Worm (Caenorhabditis elegans) whole organism, late embryonic: ENCODE results near the gene sea-1.

Source experiments
- elt-2 ChIP-seq: sonication (generic microtip); optimal IDR thresholded peaks from 2 replicates; lab custom pipeline; 2016; ENCODE audit warnings: missing genetic modification reagents, missing genetic modification characterization, missing compliant biosample characterization
- ets-4 ChIP-seq: sonication (generic microtip); optimal IDR thresholded peaks from 2 replicates; lab custom pipeline; 2016; ENCODE audit warnings: missing genetic modification characterization, missing compliant biosample characterization
- eyg-1 ChIP-seq: sonication (generic microtip); optimal IDR thresholded peaks from 2 replicates; lab custom pipeline; 2016; ENCODE audit warnings: missing genotype, missing genetic modification characterization, missing compliant biosample characterization
- hlh-15 ChIP-seq: sonication (generic microtip); optimal IDR thresholded peaks from 2 replicates; lab custom pipeline; 2016; ENCODE audit warnings: missing genetic modification characterization, missing compliant biosample characterization
- hlh-6 ChIP-seq: sonication (generic microtip); optimal IDR thresholded peaks from 2 replicates; lab custom pipeline; 2016; ENCODE audit warnings: missing genotype, missing genetic modification characterization, missing compliant biosample characterization
- hlh-8 ChIP-seq: sonication (generic microtip); optimal IDR thresholded peaks from 2 replicates; lab custom pipeline; 2016; ENCODE audit warnings: missing genotype, missing genetic modification characterization, missing compliant biosample characterization
- nfya-1 ChIP-seq: sonication (generic microtip); optimal IDR thresholded peaks from 2 replicates; lab custom pipeline; 2017; ENCODE audit warnings: missing genetic modification characterization, mild to moderate bottlenecking, missing compliant biosample characterization, antibody characterized with exemption, moderate library complexity
- nhr-11 ChIP-seq: fragments of 150-350 bp; optimal IDR thresholded peaks from 2 replicates; lab custom pipeline; 2014; ENCODE audit warnings: missing biosample characterization, missing genetic modification characterization
- pag-3 ChIP-seq: sonication (generic microtip); optimal IDR thresholded peaks from 2 replicates; lab custom pipeline; 2016; ENCODE audit warnings: missing compliant biosample characterization, missing genetic modification characterization, borderline replicate concordance
- pha-4 ChIP-seq: fragments of 150-350 bp; optimal IDR thresholded peaks from 2 replicates; lab custom pipeline; 2018; ENCODE audit warnings: missing biosample characterization, missing genetic modification reagents, missing genetic modification characterization
- rnt-1 ChIP-seq: sonication (generic microtip); optimal IDR thresholded peaks from 2 replicates; lab custom pipeline; 2016; ENCODE audit warnings: missing genetic modification characterization, missing compliant biosample characterization
- syd-9 ChIP-seq: sonication (generic microtip); optimal IDR thresholded peaks from 2 replicates; lab custom pipeline; 2016; ENCODE audit warnings: mild to moderate bottlenecking, missing genetic modification characterization, moderate library complexity, missing compliant biosample characterization
- unc-55 ChIP-seq: sonication (generic microtip); optimal IDR thresholded peaks from 2 replicates; lab custom pipeline; 2017; ENCODE audit warnings: missing biosample characterization, missing genetic modification reagents, missing genetic modification characterization
- unc-86 ChIP-seq: sonication (generic microtip); optimal IDR thresholded peaks from 2 replicates; lab custom pipeline; 2016; ENCODE audit warnings: missing genetic modification characterization, missing compliant biosample characterization

DNA sequence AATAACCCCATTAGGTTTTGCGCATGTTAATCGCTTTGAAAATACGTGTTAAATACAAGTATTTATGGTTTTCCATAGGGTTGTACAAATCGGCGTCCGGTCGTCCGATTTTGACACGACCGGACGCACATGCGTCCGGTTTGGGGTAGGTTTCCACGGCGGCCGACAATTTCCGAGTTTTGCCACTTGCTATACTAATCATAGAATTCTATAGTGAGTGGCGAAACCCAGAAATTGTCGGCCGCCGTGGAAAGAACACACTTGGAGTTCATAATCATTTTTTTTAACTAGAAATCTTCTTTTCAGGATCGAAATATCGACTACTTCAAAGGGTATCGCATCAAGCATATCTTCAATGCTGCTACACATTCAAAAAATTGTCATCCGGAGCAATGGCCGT, 38.6 kb downstream of the sea-1 start:
- TF ChIP-seq pha-4 (no peak), nhr-11 (no peak), hlh-6 (no peak), syd-9 (tag; lab: Kevin White, UChicago) (no peak), pag-3 (tag; lab: Kevin White, UChicago) (no peak), rnt-1 (tag; lab: Kevin White, UChicago) (no peak), unc-86 (tag; lab: Kevin White, UChicago) (no peak), elt-2 (tag; lab: Kevin White, UChicago) (no peak), hlh-15 (no peak), nfya-1 (tag; lab: Kevin White, UChicago) (no peak), ets-4 (tag; lab: Kevin White, UChicago) (no peak), hlh-8 (no peak), unc-55 (GFP tag; lab: Kevin White, UChicago) (no peak), eyg-1 (tag; lab: Kevin White, UChicago) (no peak)
